Worm (Caenorhabditis elegans): ENCODE results near the gene npp-22.

The npp-22 gene

ce11 chrV:11733460-11733859 is at the start of gene npp-22:
Gene npp-22 (minus strand): TSS chrV:11733472.
- no peak for TF ChIP-seq klf-2 (GFP tag; conservative IDR thresholded peaks at IDR 0.05)
- no peak for TF ChIP-seq med-1 (GFP tag; optimal IDR thresholded peaks at IDR 0.05; ENCODE audit: insufficient read depth)
- no peak for TF ChIP-seq T22C8.4 (GFP tag; IDR thresholded peaks at IDR 0.05)
- TF ChIP-seq flt-1 (GFP tag; IDR thresholded peaks at IDR 0.05), result no peak
- TF ChIP-seq ref-1 (GFP tag; conservative IDR thresholded peaks at IDR 0.05), result no peak
- TF ChIP-seq tab-1 (GFP tag; IDR thresholded peaks at IDR 0.05), result no peak
- TF ChIP-seq ztf-23 (GFP tag; IDR thresholded peaks at IDR 0.05), result no peak
- TF ChIP-seq cog-1 (tag; optimal IDR thresholded peaks at IDR 0.05), result no peak
- TF ChIP-seq ztf-29 (GFP tag; IDR thresholded peaks at IDR 0.05), result no peak

DNA sequence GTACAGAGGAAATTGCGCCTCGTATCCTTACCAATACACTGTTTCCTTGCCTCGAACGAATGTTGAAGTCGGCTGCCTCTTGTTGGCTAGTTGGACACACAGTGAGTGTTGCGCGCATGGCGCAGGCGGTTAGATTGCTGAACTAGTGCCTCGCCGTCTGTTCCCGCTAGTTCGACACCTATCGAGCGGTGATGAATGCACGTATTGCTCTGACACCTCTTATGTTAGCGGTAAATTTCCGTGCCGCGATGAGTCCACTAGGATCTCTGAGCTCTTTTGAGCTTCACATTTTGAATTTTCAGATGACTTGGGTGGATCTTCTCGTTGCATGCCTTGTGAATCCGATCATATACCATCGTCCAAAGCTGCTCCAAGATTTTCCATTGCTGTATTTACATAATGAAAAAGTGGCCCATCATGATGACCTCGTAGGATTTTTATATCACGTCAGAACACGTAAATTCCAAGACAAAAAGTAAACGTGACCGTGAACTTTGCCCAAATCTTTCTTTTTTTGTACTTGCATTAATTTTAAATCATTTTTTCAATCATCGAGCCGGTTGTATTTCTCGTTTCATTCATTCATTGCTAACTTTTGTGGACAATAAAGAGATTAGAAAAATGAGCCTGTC is 49.7 kb upstream of the npp-22 start, which contains the start of gene F55A11.11:
Gene F55A11.11, plus strand, starts transcription at position 341 of the 632 bp plus-strand sequence.
- TF ChIP-seq flt-1 (GFP tag; IDR thresholded peaks at IDR 0.05), result peak; percentile 98
- TF ChIP-seq cog-1 (tag; optimal IDR thresholded peaks at IDR 0.05), result peak; percentile 88
- TF ChIP-seq ref-1 (GFP tag; conservative IDR thresholded peaks at IDR 0.05), result peak; percentile 93
- peak; percentile 90 for TF ChIP-seq klf-2 (GFP tag; conservative IDR thresholded peaks at IDR 0.05)
- peak; percentile 93 for TF ChIP-seq ztf-29 (GFP tag; IDR thresholded peaks at IDR 0.05)
- TF ChIP-seq T22C8.4 (GFP tag; IDR thresholded peaks at IDR 0.05), result peak; percentile 97
- TF ChIP-seq tab-1 (GFP tag; IDR thresholded peaks at IDR 0.05), result peak; percentile 96
- TF ChIP-seq med-1 (GFP tag; optimal IDR thresholded peaks at IDR 0.05; ENCODE audit: insufficient read depth), result peak; percentile 87
- TF ChIP-seq ztf-23 (GFP tag; IDR thresholded peaks at IDR 0.05), result peak; percentile 97

DNA sequence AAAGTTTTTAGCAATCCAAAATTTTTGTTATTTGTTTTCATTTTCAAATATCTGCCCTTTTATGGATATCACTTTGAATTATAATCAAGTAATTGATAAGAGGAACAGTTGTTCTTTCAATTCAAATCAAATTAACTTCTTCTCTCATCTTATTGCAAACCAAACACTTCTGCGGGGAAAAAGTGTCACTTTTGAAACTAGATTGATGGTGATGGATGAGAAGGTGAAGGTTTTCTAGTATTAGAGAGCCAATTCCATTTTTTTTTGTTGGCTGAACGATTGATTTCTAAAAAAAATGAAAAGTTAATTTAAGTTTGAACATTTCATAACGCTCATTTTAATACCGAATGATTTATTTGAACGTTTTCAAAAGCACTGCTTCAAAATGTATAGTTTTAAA is 46.5 kb upstream of the npp-22 start:
- TF ChIP-seq tab-1 (GFP tag; IDR thresholded peaks at IDR 0.05) (no peak), med-1 (GFP tag; optimal IDR thresholded peaks at IDR 0.05; ENCODE audit: insufficient read depth) (no peak), cog-1 (tag; optimal IDR thresholded peaks at IDR 0.05) (no peak), ref-1 (GFP tag; conservative IDR thresholded peaks at IDR 0.05) (no peak), flt-1 (GFP tag; IDR thresholded peaks at IDR 0.05) (no peak), ztf-29 (GFP tag; IDR thresholded peaks at IDR 0.05) (no peak), T22C8.4 (GFP tag; IDR thresholded peaks at IDR 0.05) (no peak), ztf-23 (GFP tag; IDR thresholded peaks at IDR 0.05) (no peak), klf-2 (GFP tag; conservative IDR thresholded peaks at IDR 0.05) (no peak)

DNA sequence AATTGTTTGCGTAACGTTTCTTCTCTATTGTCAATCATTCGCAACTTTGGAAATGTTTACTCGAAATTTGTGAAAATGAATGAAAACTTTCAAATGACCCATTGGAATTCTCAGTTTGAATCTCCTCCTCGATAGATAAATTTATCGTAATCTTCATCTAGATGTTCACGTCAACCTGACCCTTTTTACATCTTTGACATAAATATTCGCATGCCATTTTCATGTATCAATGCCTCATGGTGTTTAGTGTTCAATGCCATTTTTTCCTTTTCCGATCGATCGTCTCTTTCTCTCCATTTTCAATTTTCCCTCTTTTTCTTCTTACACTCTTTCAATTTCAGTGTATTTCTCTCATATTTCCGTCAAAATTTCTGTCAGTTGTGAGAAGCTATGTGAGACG is 46.0 kb upstream of the npp-22 start:
- TF ChIP-seq cog-1 (tag; optimal IDR thresholded peaks at IDR 0.05), result no peak
- no peak for TF ChIP-seq flt-1 (GFP tag; IDR thresholded peaks at IDR 0.05)
- no peak for TF ChIP-seq ztf-23 (GFP tag; IDR thresholded peaks at IDR 0.05)
- TF ChIP-seq klf-2 (GFP tag; conservative IDR thresholded peaks at IDR 0.05), result no peak
- no peak for TF ChIP-seq med-1 (GFP tag; optimal IDR thresholded peaks at IDR 0.05; ENCODE audit: insufficient read depth)
- TF ChIP-seq ref-1 (GFP tag; conservative IDR thresholded peaks at IDR 0.05), result no peak
- no peak for TF ChIP-seq tab-1 (GFP tag; IDR thresholded peaks at IDR 0.05)
- no peak for TF ChIP-seq T22C8.4 (GFP tag; IDR thresholded peaks at IDR 0.05)
- no peak for TF ChIP-seq ztf-29 (GFP tag; IDR thresholded peaks at IDR 0.05)

ce11 chrV:11777846-11778245 is 44.6 kb upstream of the npp-22 start:
- no peak for TF ChIP-seq flt-1 (GFP tag; IDR thresholded peaks at IDR 0.05)
- no peak for TF ChIP-seq ztf-23 (GFP tag; IDR thresholded peaks at IDR 0.05)
- TF ChIP-seq klf-2 (GFP tag; conservative IDR thresholded peaks at IDR 0.05), result no peak
- TF ChIP-seq med-1 (GFP tag; optimal IDR thresholded peaks at IDR 0.05; ENCODE audit: insufficient read depth), result no peak
- TF ChIP-seq ref-1 (GFP tag; conservative IDR thresholded peaks at IDR 0.05), result no peak
- no peak for TF ChIP-seq T22C8.4 (GFP tag; IDR thresholded peaks at IDR 0.05)

ce11 chrV:11776538-11776937 is 43.3 kb upstream of the npp-22 start, which contains the start of gene F55A11.6:
Gene F55A11.6 (plus strand): TSS chrV:11776838.
- no peak for TF ChIP-seq med-1 (GFP tag; optimal IDR thresholded peaks at IDR 0.05; ENCODE audit: insufficient read depth)
- no peak for TF ChIP-seq ztf-29 (GFP tag; IDR thresholded peaks at IDR 0.05)
- TF ChIP-seq cog-1 (tag; optimal IDR thresholded peaks at IDR 0.05), result no peak
- no peak for TF ChIP-seq klf-2 (GFP tag; conservative IDR thresholded peaks at IDR 0.05)
- TF ChIP-seq T22C8.4 (GFP tag; IDR thresholded peaks at IDR 0.05), result no peak
- no peak for TF ChIP-seq ztf-23 (GFP tag; IDR thresholded peaks at IDR 0.05)
- no peak for TF ChIP-seq tab-1 (GFP tag; IDR thresholded peaks at IDR 0.05)
- no peak for TF ChIP-seq ref-1 (GFP tag; conservative IDR thresholded peaks at IDR 0.05)
- TF ChIP-seq flt-1 (GFP tag; IDR thresholded peaks at IDR 0.05), result no peak

- no peak for TF ChIP-seq tab-1 (GFP tag; IDR thresholded peaks at IDR 0.05)
- no peak for TF ChIP-seq med-1 (GFP tag; optimal IDR thresholded peaks at IDR 0.05; ENCODE audit: insufficient read depth)
- TF ChIP-seq ztf-29 (GFP tag; IDR thresholded peaks at IDR 0.05), result no peak
- TF ChIP-seq T22C8.4 (GFP tag; IDR thresholded peaks at IDR 0.05), result no peak
- TF ChIP-seq klf-2 (GFP tag; conservative IDR thresholded peaks at IDR 0.05), result no peak
- no peak for TF ChIP-seq ref-1 (GFP tag; conservative IDR thresholded peaks at IDR 0.05)
- TF ChIP-seq cog-1 (tag; optimal IDR thresholded peaks at IDR 0.05), result no peak
- no peak for TF ChIP-seq ztf-23 (GFP tag; IDR thresholded peaks at IDR 0.05)
- no peak for TF ChIP-seq flt-1 (GFP tag; IDR thresholded peaks at IDR 0.05)
Observed at ce11 chrV:11773934-11774333, 40.7 kb upstream of the npp-22 start.

DNA sequence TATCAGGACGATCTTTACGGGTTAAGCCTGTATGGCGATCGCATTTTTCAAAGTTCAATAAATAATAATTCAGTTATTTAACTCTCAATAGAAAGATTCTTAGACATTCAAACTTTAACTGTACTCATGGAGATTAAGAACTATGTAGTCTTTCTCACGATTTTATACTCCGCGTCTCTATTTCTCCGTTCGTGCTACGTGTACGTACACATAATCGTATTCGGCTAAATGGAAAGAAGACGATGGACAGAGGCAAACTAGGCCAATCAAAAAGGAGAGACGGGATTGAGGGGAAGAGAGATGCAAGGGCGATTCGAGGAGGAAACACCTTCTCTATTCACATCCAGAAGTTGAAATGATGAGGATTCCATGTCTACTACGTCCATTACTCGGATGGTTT is 40.1 kb upstream of the npp-22 start, which contains the start of gene bus-18:
Gene bus-18, plus strand, starts transcription at position 301 of the 400 bp plus-strand sequence.
- no peak for TF ChIP-seq med-1 (GFP tag; optimal IDR thresholded peaks at IDR 0.05; ENCODE audit: insufficient read depth)
- TF ChIP-seq ztf-23 (GFP tag; IDR thresholded peaks at IDR 0.05), result no peak
- TF ChIP-seq klf-2 (GFP tag; conservative IDR thresholded peaks at IDR 0.05), result no peak
- no peak for TF ChIP-seq flt-1 (GFP tag; IDR thresholded peaks at IDR 0.05)
- TF ChIP-seq cog-1 (tag; optimal IDR thresholded peaks at IDR 0.05), result no peak
- no peak for TF ChIP-seq ref-1 (GFP tag; conservative IDR thresholded peaks at IDR 0.05)
- TF ChIP-seq T22C8.4 (GFP tag; IDR thresholded peaks at IDR 0.05), result no peak
- no peak for TF ChIP-seq tab-1 (GFP tag; IDR thresholded peaks at IDR 0.05)

ce11 chrV:11770053-11770517 is 36.8 kb upstream of the npp-22 start, which contains the start of gene F55A11.4:
Gene F55A11.4 (plus strand): TSS chrV:11770467.
- no peak for TF ChIP-seq ref-1 (GFP tag; conservative IDR thresholded peaks at IDR 0.05)
- 0 out of 2 replicates have a peak, but pooled peaks have one; percentile 47 for TF ChIP-seq tab-1 (GFP tag; IDR thresholded peaks at IDR 0.05)
